Fruit fly (Drosophila melanogaster): ENCODE data around the gene toc.

toc gene

dm6 chr2L:3092535-3092934, 52.1 kb downstream of the toc start (continued):
- TF ChIP-seq bsh (GFP tag; optimal IDR thresholded peaks at IDR 0.05) = peak in 1 of 2 experiments; percentile 26
- TF ChIP-seq ATbp (GFP tag; optimal IDR thresholded peaks at IDR 0.05) = peak; percentile 43
- TF ChIP-seq Aef1 (GFP tag; IDR thresholded peaks at IDR 0.05) = peak; percentile 19; the same call in 1 of the 3 replicates
- 0 out of 2 replicates have a peak, but pooled peaks have one; percentile 19 for TF ChIP-seq Drgx (GFP tag; IDR thresholded peaks at IDR 0.05)
- peak; percentile 55 for TF ChIP-seq CG15269 (tag; optimal IDR thresholded peaks at IDR 0.05)
- TF ChIP-seq Blimp-1 (GFP tag; optimal IDR thresholded peaks at IDR 0.05) = peak; percentile 28
- peak; percentile 24 for TF ChIP-seq CG7556 (GFP tag; optimal IDR thresholded peaks at IDR 0.05)
- peak; percentile 9 for TF ChIP-seq CG18619 (GFP tag; optimal IDR thresholded peaks at IDR 0.05)
- TF ChIP-seq NC2β (GFP tag; optimal IDR thresholded peaks at IDR 0.05) = no peak
- TF ChIP-seq pho (GFP tag; optimal IDR thresholded peaks at IDR 0.05) = peak; percentile 22
- TF ChIP-seq CG17385 (GFP tag; optimal IDR thresholded peaks at IDR 0.05) = peak; percentile 34
- TF ChIP-seq nmo (GFP tag; optimal IDR thresholded peaks at IDR 0.05) = peak; percentile 52
- peak; percentile 17 for TF ChIP-seq NfI (GFP tag; optimal IDR thresholded peaks at IDR 0.05)
- peak; percentile 24 for TF ChIP-seq CG6854 (GFP tag; optimal IDR thresholded peaks at IDR 0.05)
- no peak for TF ChIP-seq Eip74EF (GFP tag; optimal IDR thresholded peaks at IDR 0.05)
- TF ChIP-seq CG17361 (GFP tag; IDR thresholded peaks at IDR 0.05) = 0 out of 3 replicates have a peak, but pooled peaks have one; percentile 23
- peak; percentile 28 for TF ChIP-seq CG10209 (GFP tag; optimal IDR thresholded peaks at IDR 0.05)
- TF ChIP-seq CG2678 (tag; optimal IDR thresholded peaks at IDR 0.05) = peak; percentile 61
- TF ChIP-seq Hmr (GFP tag; optimal IDR thresholded peaks at IDR 0.05) = peak; percentile 25
- TF ChIP-seq ind (GFP tag; optimal IDR thresholded peaks at IDR 0.05) = peak; percentile 18
- peak; percentile 19 for TF ChIP-seq CG12155 (GFP tag; optimal IDR thresholded peaks at IDR 0.05)
- peak; percentile 27; the same call in 1 of the 2 replicates for TF ChIP-seq CG32772 (GFP tag; IDR thresholded peaks at IDR 0.05)
- TF ChIP-seq Oaz (GFP tag; IDR thresholded peaks at IDR 0.05) = 0 out of 2 replicates have a peak, but pooled peaks have one; percentile 39
- peak; percentile 22 for TF ChIP-seq bab2 (GFP tag; optimal IDR thresholded peaks at IDR 0.05)
- TF ChIP-seq grau (tag; optimal IDR thresholded peaks at IDR 0.05) = peak; percentile 11
- TF ChIP-seq Asciz (GFP tag; optimal IDR thresholded peaks at IDR 0.05) = peak; percentile 22
- no peak for TF ChIP-seq Hey (tag; optimal IDR thresholded peaks at IDR 0.05)
- peak; percentile 60 for TF ChIP-seq sisA (GFP tag; IDR thresholded peaks at IDR 0.05)
- TF ChIP-seq tgo (GFP tag; IDR thresholded peaks at IDR 0.05) = peak; percentile 30; the same call in 2 of the 3 replicates
- TF ChIP-seq twi (tag; optimal IDR thresholded peaks at IDR 0.05) = no peak
- peak; percentile 14 for TF ChIP-seq CG15514 (GFP tag; optimal IDR thresholded peaks at IDR 0.05)
- TF ChIP-seq Med (GFP tag) = peak; percentile 78
- no peak for TF ChIP-seq CG13894 (tag; optimal IDR thresholded peaks at IDR 0.05)
- peak; percentile 58 for TF ChIP-seq CG11504 (tag; optimal IDR thresholded peaks at IDR 0.05)
- TF ChIP-seq CG4730 (GFP tag; IDR thresholded peaks at IDR 0.05) = peak; percentile 33; the same call in 1 of the 2 replicates
- no peak for TF ChIP-seq Hr39 (optimal IDR thresholded peaks at IDR 0.05)
- TF ChIP-seq Ptx1 (GFP tag; IDR thresholded peaks at IDR 0.05) = peak; percentile 54
- no peak for TF ChIP-seq CG8290 (GFP tag; optimal IDR thresholded peaks at IDR 0.05)
- no peak for TF ChIP-seq CG8290 (tag; optimal IDR thresholded peaks at IDR 0.05)
- peak; percentile 30 for TF ChIP-seq CG12391 (tag; optimal IDR thresholded peaks at IDR 0.05)
- TF ChIP-seq ham (GFP tag; IDR thresholded peaks at IDR 0.05) = no peak
- peak; percentile 49; the same call in 1 of the 2 replicates for TF ChIP-seq ttk (GFP tag; IDR thresholded peaks at IDR 0.05)
- peak; percentile 55 for TF ChIP-seq CG7839 (tag; optimal IDR thresholded peaks at IDR 0.05)
- TF ChIP-seq dysf (GFP tag; IDR thresholded peaks at IDR 0.05) = peak; percentile 69
- TF ChIP-seq lmd (GFP tag; IDR thresholded peaks at IDR 0.05) = peak; percentile 36; the same call in 1 of the 2 replicates
- peak; percentile 27; the same call in 1 of the 2 replicates for TF ChIP-seq stc (GFP tag; IDR thresholded peaks at IDR 0.05)
- peak; percentile 14 to 27 for TF ChIP-seq dpn (GFP tag; optimal IDR thresholded peaks at IDR 0.05)
